Fruit fly (Drosophila melanogaster): ENCODE data around the gene aust.

- TF ChIP-seq brk (GFP tag; optimal IDR thresholded peaks at IDR 0.05): no peak
- no peak for TF ChIP-seq psq (GFP tag; optimal IDR thresholded peaks at IDR 0.05)
- TF ChIP-seq usp (GFP tag; optimal IDR thresholded peaks at IDR 0.05): no peak
- no peak for TF ChIP-seq OdsH (GFP tag; optimal IDR thresholded peaks at IDR 0.05)
- TF ChIP-seq Mio (GFP tag; optimal IDR thresholded peaks at IDR 0.05): no peak
- TF ChIP-seq h (GFP tag; optimal IDR thresholded peaks at IDR 0.05): no peak
- TF ChIP-seq ey (GFP tag; optimal IDR thresholded peaks at IDR 0.05): no peak
- TF ChIP-seq GATAd (GFP tag; optimal IDR thresholded peaks at IDR 0.05): no peak
- no peak for TF ChIP-seq Hr78 (GFP tag; optimal IDR thresholded peaks at IDR 0.05)
- no peak for TF ChIP-seq tai (GFP tag; optimal IDR thresholded peaks at IDR 0.05)
- no peak for TF ChIP-seq pan (optimal IDR thresholded peaks at IDR 0.05)
- no peak for TF ChIP-seq Myc (optimal IDR thresholded peaks at IDR 0.05)
- TF ChIP-seq dl (GFP tag; optimal IDR thresholded peaks at IDR 0.05; ENCODE audit: insufficient read depth in 1 of 2, partially characterized antibody in 2 of 2): no peak
- TF ChIP-seq lola (GFP tag; optimal IDR thresholded peaks at IDR 0.05): no peak
Measured at dm6 chr2L:9256316-9256715, 5.5 kb upstream of the aust start, which contains the start of gene Ggamma30A.
